Worm (Caenorhabditis elegans) whole organism, L1 larva: Measurements from ENCODE around the gene sma-9.
A peak's percentile ranks its signal among the peaks of the same experiment; 100 is the strongest.

ENCODE experiments used
- C04F5.9 ChIP-seq: sonication (generic microtip); optimal IDR thresholded peaks from 2 replicates; lab custom pipeline; 2016; ENCODE audit warnings: missing genetic modification characterization, missing compliant biosample characterization
- C34B4.2 ChIP-seq: sonication (generic microtip); optimal IDR thresholded peaks from 2 replicates; lab custom pipeline; 2017; ENCODE audit warnings: mild to moderate bottlenecking, missing genetic modification characterization, missing compliant biosample characterization
- Y116A8C.19 ChIP-seq: sonication (generic microtip); optimal IDR thresholded peaks from 2 replicates; lab custom pipeline; 2016; ENCODE audit warnings: missing compliant biosample characterization, missing genetic modification characterization, borderline replicate concordance
- alr-1 ChIP-seq: fragments of 200-800 bp; sonication (Bioruptor generic); optimal IDR thresholded peaks from 2 replicates; lab custom pipeline; 2018; ENCODE audit warnings: borderline replicate concordance, mild to moderate bottlenecking, missing genetic modification characterization, missing compliant biosample characterization
- blmp-1 ChIP-seq: fragments of 150-350 bp; optimal IDR thresholded peaks from 2 replicates; lab custom pipeline; 2014; ENCODE audit warnings: missing biosample characterization, missing genetic modification characterization
- ceh-63 ChIP-seq: fragments of 200-800 bp; sonication (Bioruptor generic); optimal IDR thresholded peaks from 2 replicates; lab custom pipeline; 2018; ENCODE audit warnings: mild to moderate bottlenecking, missing genetic modification characterization, missing compliant biosample characterization
- ceh-82 ChIP-seq, 3 experiments: fragments of 150-350 bp in 1 of 3; sonication (generic microtip) in 2 of 3; optimal IDR thresholded peaks; 2 replicates each; lab custom pipeline; 2014 to 2017; ENCODE audit warnings: missing biosample characterization in 3 of 3, missing genetic modification characterization in 3 of 3
- ceh-90 ChIP-seq: sonication (generic microtip); optimal IDR thresholded peaks from 2 replicates; lab custom pipeline; 2016; ENCODE audit warnings: missing genetic modification characterization, missing compliant biosample characterization
- ces-1 ChIP-seq: fragments of 150-350 bp; optimal IDR thresholded peaks from 2 replicates; lab custom pipeline; 2014; ENCODE audit warnings: missing biosample characterization, missing genetic modification reagents, missing genetic modification characterization
- dsc-1 ChIP-seq: sonication (generic microtip); optimal IDR thresholded peaks from 2 replicates; lab custom pipeline; 2016; ENCODE audit warnings: mild to moderate bottlenecking, missing genetic modification characterization, missing compliant biosample characterization
- efl-3 ChIP-seq: fragments of 200-800 bp; sonication (Bioruptor generic); optimal IDR thresholded peaks from 2 replicates; lab custom pipeline; 2018; ENCODE audit warnings: mild to moderate bottlenecking, missing genetic modification characterization, missing compliant biosample characterization
- egl-27 ChIP-seq, 2 experiments: fragments of 150-350 bp in 1 of 2; sonication (generic microtip); optimal IDR thresholded peaks; 3 replicates each; lab custom pipeline; 2017 to 2018; ENCODE audit warnings: missing biosample characterization in 2 of 2, missing genetic modification characterization in 2 of 2, missing genetic modification reagents in 2 of 2
- elt-2 ChIP-seq: sonication (generic microtip); optimal IDR thresholded peaks from 2 replicates; lab custom pipeline; 2016; ENCODE audit warnings: missing genetic modification characterization, mild to moderate bottlenecking, inconsistent platforms, missing compliant biosample characterization, missing genetic modification reagents
- elt-3 ChIP-seq, 6 experiments: fragments of 150-350 bp in 1 of 6; sonication (generic microtip); optimal IDR thresholded peaks; 2 replicates each; lab custom pipeline; 2017 to 2018; ENCODE audit warnings: missing biosample characterization in 6 of 6, missing genetic modification characterization in 6 of 6, inconsistent platforms in 1 of 6
- ets-5 ChIP-seq: fragments of 200-800 bp; sonication (Bioruptor generic); IDR thresholded peaks from 2 replicates; pipeline ENCODE4 v1.3.6; 2022; ENCODE audit warnings: missing genetic modification characterization, missing compliant biosample characterization
- fkh-10 ChIP-seq: sonication (generic microtip); optimal IDR thresholded peaks from 2 replicates; lab custom pipeline; 2017; ENCODE audit warnings: missing biosample characterization, missing genetic modification reagents, missing genetic modification characterization
- fos-1 ChIP-seq: fragments of 150-350 bp; optimal IDR thresholded peaks from 2 replicates; lab custom pipeline; 2014; ENCODE audit warnings: missing biosample characterization, missing genetic modification characterization
- hlh-17 ChIP-seq: fragments of 200-800 bp; sonication (Bioruptor generic); optimal IDR thresholded peaks from 2 replicates; lab custom pipeline; 2018; ENCODE audit warnings: missing genetic modification characterization, mild to moderate bottlenecking, missing compliant biosample characterization, moderate library complexity, borderline replicate concordance
- hpl-2 ChIP-seq: fragments of 150-350 bp; optimal IDR thresholded peaks from 2 replicates; lab custom pipeline; 2014; ENCODE audit warnings: missing biosample characterization, missing genetic modification reagents, missing genetic modification characterization
- isw-1 ChIP-seq: fragments of 200-800 bp; sonication (Bioruptor generic); IDR thresholded peaks from 2 replicates; pipeline ENCODE4 v1.3.6; 2022; ENCODE audit warnings: missing genetic modification characterization, missing compliant biosample characterization
- lin-14 ChIP-seq: fragments of 200-800 bp; sonication (Bioruptor generic); optimal IDR thresholded peaks from 2 replicates; lab custom pipeline; 2018; ENCODE audit warnings: mild to moderate bottlenecking, missing genetic modification characterization, moderate library complexity, missing compliant biosample characterization
- lin-15B ChIP-seq: fragments of 150-350 bp; sonication (generic microtip); optimal IDR thresholded peaks from 3 replicates; lab custom pipeline; 2014; ENCODE audit warnings: missing biosample characterization, missing genetic modification characterization
- lin-35 ChIP-seq, 2 experiments: fragments of 150-350 bp; optimal IDR thresholded peaks; 2 replicates each; lab custom pipeline; 2014; ENCODE audit warnings: missing biosample characterization in 2 of 2, missing genetic modification characterization in 2 of 2, missing genetic modification reagents in 2 of 2
- lir-3 ChIP-seq: sonication (generic microtip); optimal IDR thresholded peaks from 2 replicates; lab custom pipeline; 2016; ENCODE audit warnings: mild to moderate bottlenecking, missing genetic modification characterization, moderate library complexity, missing compliant biosample characterization; ENCODE audit not compliant: poor library complexity
- mab-9 ChIP-seq: fragments of 200-800 bp; sonication (Bioruptor generic); IDR thresholded peaks from 2 replicates; pipeline ENCODE4 v1.3.6; 2022; ENCODE audit warnings: missing genetic modification reagents, missing genetic modification characterization, missing compliant biosample characterization
- mdl-1 ChIP-seq, 2 experiments: fragments of 150-350 bp; optimal IDR thresholded peaks; 2 replicates each; lab custom pipeline; 2014 to 2017; ENCODE audit warnings: missing biosample characterization in 2 of 2, missing genetic modification characterization in 2 of 2, inconsistent platforms in 1 of 2
- mef-2 ChIP-seq: fragments of 150-350 bp; optimal IDR thresholded peaks from 2 replicates; lab custom pipeline; 2014; ENCODE audit warnings: missing biosample characterization, missing genetic modification characterization
- mep-1 ChIP-seq: fragments of 150-350 bp; optimal IDR thresholded peaks from 2 replicates; lab custom pipeline; 2014; ENCODE audit warnings: missing biosample characterization, missing genetic modification characterization
- nhr-12 ChIP-seq: sonication (generic microtip); optimal IDR thresholded peaks from 2 replicates; lab custom pipeline; 2017; ENCODE audit warnings: missing biosample characterization, missing genetic modification characterization
- nhr-237 ChIP-seq: fragments of 150-350 bp; optimal IDR thresholded peaks from 2 replicates; lab custom pipeline; 2014; ENCODE audit warnings: missing biosample characterization, missing genetic modification characterization
- nhr-28 ChIP-seq: fragments of 150-350 bp; optimal IDR thresholded peaks from 2 replicates; lab custom pipeline; 2014; ENCODE audit warnings: missing biosample characterization, missing genetic modification characterization
- nhr-47 ChIP-seq: sonication (generic microtip); optimal IDR thresholded peaks from 2 replicates; lab custom pipeline; 2016; ENCODE audit warnings: mild to moderate bottlenecking, missing genetic modification characterization, moderate library complexity, missing compliant biosample characterization
- nhr-77 ChIP-seq: fragments of 150-350 bp; optimal IDR thresholded peaks from 2 replicates; lab custom pipeline; 2014; ENCODE audit warnings: missing biosample characterization, missing genetic modification characterization
- nhr-85 ChIP-seq: sonication (generic microtip); peaks from one replicate; lab custom pipeline; 2016; ENCODE audit warnings: missing genetic modification characterization, inconsistent platforms, missing compliant biosample characterization
- nhr-90 ChIP-seq: sonication (generic microtip); optimal IDR thresholded peaks from 2 replicates; lab custom pipeline; 2016; ENCODE audit warnings: mild to moderate bottlenecking, missing genetic modification characterization, missing compliant biosample characterization; ENCODE audit not compliant: poor library complexity
- pag-3 ChIP-seq: sonication (generic microtip); optimal IDR thresholded peaks from 2 replicates; lab custom pipeline; 2017; ENCODE audit warnings: missing genetic modification characterization, mild to moderate bottlenecking, missing compliant biosample characterization, antibody characterized with exemption, borderline replicate concordance; ENCODE audit not compliant: insufficient read depth
- pax-3 ChIP-seq: fragments of 200-800 bp; sonication (Bioruptor generic); optimal IDR thresholded peaks from 2 replicates; lab custom pipeline; 2018; ENCODE audit warnings: mild to moderate bottlenecking, missing genetic modification characterization, moderate library complexity, missing compliant biosample characterization
- snu-23 ChIP-seq: sonication (generic microtip); optimal IDR thresholded peaks from 2 replicates; lab custom pipeline; 2016; ENCODE audit warnings: missing genetic modification characterization, missing compliant biosample characterization
- sox-4 ChIP-seq: sonication (generic microtip); optimal IDR thresholded peaks from 2 replicates; lab custom pipeline; 2016; ENCODE audit warnings: missing genetic modification characterization, missing compliant biosample characterization
- sptf-1 ChIP-seq: fragments of 150-350 bp; optimal IDR thresholded peaks from 2 replicates; lab custom pipeline; 2014; ENCODE audit warnings: missing biosample characterization, missing genetic modification characterization
- tbx-2 ChIP-seq: sonication (generic microtip); optimal IDR thresholded peaks from 2 replicates; lab custom pipeline; 2016; ENCODE audit warnings: missing genetic modification characterization, missing compliant biosample characterization
- tlp-1 ChIP-seq: fragments of 150-350 bp; optimal IDR thresholded peaks from 2 replicates; lab custom pipeline; 2014; ENCODE audit warnings: missing biosample characterization, missing genetic modification characterization
- unc-130 ChIP-seq: fragments of 150-350 bp; optimal IDR thresholded peaks from 2 replicates; lab custom pipeline; 2017; ENCODE audit warnings: missing biosample characterization, missing genetic modification characterization, inconsistent platforms
- unc-30 ChIP-seq: sonication (generic microtip); optimal IDR thresholded peaks from 2 replicates; lab custom pipeline; 2017; ENCODE audit warnings: missing biosample characterization, missing genetic modification characterization
- unc-62 ChIP-seq: fragments of 150-350 bp; optimal IDR thresholded peaks from 2 replicates; lab custom pipeline; 2014; ENCODE audit warnings: missing biosample characterization, missing genetic modification reagents, missing genetic modification characterization
- xbp-1 ChIP-seq: sonication (generic microtip); optimal IDR thresholded peaks from 2 replicates; lab custom pipeline; 2016; ENCODE audit warnings: missing genetic modification characterization, missing compliant biosample characterization
- zag-1 ChIP-seq: fragments of 150-350 bp; optimal IDR thresholded peaks from 2 replicates; lab custom pipeline; 2014; ENCODE audit warnings: missing biosample characterization, missing genetic modification characterization
- zip-4 ChIP-seq: fragments of 200-800 bp; sonication (Bioruptor generic); optimal IDR thresholded peaks from 2 replicates; lab custom pipeline; 2018; ENCODE audit warnings: mild to moderate bottlenecking, missing genetic modification characterization, moderate library complexity, missing compliant biosample characterization
- ztf-11 ChIP-seq, 2 experiments: sonication (generic microtip); optimal IDR thresholded peaks; 2 replicates each; lab custom pipeline; 2016 to 2017; ENCODE audit warnings: missing genetic modification characterization in 2 of 2, missing biosample characterization in 1 of 2, missing compliant biosample characterization in 1 of 2
- ztf-4 ChIP-seq: fragments of 150-350 bp; optimal IDR thresholded peaks from 2 replicates; lab custom pipeline; 2014; ENCODE audit warnings: missing biosample characterization, missing genetic modification characterization

Gene sma-9

ce11 chrX:10772165-10772584 is 3.1 kb downstream of the sma-9 start (continued):
- peak; percentile 58 for TF ChIP-seq pag-3
- no peak for TF ChIP-seq pax-3 (tag; lab: Kevin White, UChicago)

ce11 chrX:10772763-10773162 is 3.7 kb downstream of the sma-9 start:
- peak; percentile 51 for TF ChIP-seq lin-14
- TF ChIP-seq dsc-1 = peak; percentile 77
- TF ChIP-seq C04F5.9 = no peak
- peak; percentile 63 for TF ChIP-seq tbx-2 (tag; lab: Kevin White, UChicago)
- TF ChIP-seq isw-1 = no peak
- TF ChIP-seq unc-62 (GFP tag; lab: Kevin White, UChicago) = no peak
- TF ChIP-seq nhr-28 (tag; lab: Kevin White, UChicago) = no peak
- peak; percentile 93 for TF ChIP-seq nhr-85 (tag; lab: Kevin White, UChicago)
- no peak for TF ChIP-seq mef-2 (tag; lab: Kevin White, UChicago)
- TF ChIP-seq ztf-4 (tag; lab: Kevin White, UChicago) = no peak
- TF ChIP-seq nhr-12 = no peak
- no peak for TF ChIP-seq nhr-237
- no peak for TF ChIP-seq nhr-77 (tag; lab: Kevin White, UChicago)
- no peak for TF ChIP-seq ets-5 (GFP tag; lab: Robert Waterston, UW)
- TF ChIP-seq sox-4 (tag; lab: Kevin White, UChicago) = no peak
- TF ChIP-seq efl-3 (GFP tag; lab: Kevin White, UChicago) = no peak
- TF ChIP-seq lin-35 (GFP tag; optimal IDR thresholded peaks at IDR 0.05; lab: Kevin White, UChicago) = peak in 1 of 2 experiments; percentile 64
- no peak for TF ChIP-seq unc-30 (tag; lab: Kevin White, UChicago)
- no peak for TF ChIP-seq xbp-1 (tag; lab: Kevin White, UChicago)
- TF ChIP-seq zip-4 (GFP tag; lab: Kevin White, UChicago) = no peak
- no peak for TF ChIP-seq ceh-82 (tag; optimal IDR thresholded peaks at IDR 0.05; lab: Kevin White, UChicago)
- TF ChIP-seq ztf-11 (tag; optimal IDR thresholded peaks at IDR 0.05; lab: Kevin White, UChicago) = no peak
- TF ChIP-seq elt-2 (tag; lab: Kevin White, UChicago) = no peak
- TF ChIP-seq ces-1 (GFP tag; lab: Kevin White, UChicago) = no peak
- no peak for TF ChIP-seq fkh-10
- TF ChIP-seq fos-1 = no peak
- TF ChIP-seq unc-130 (tag; lab: Kevin White, UChicago) = peak; percentile 41
- no peak for TF ChIP-seq alr-1 (tag; lab: Kevin White, UChicago)
- TF ChIP-seq zag-1 = no peak
- no peak for TF ChIP-seq pax-3 (tag; lab: Kevin White, UChicago)
- peak; percentile 59 for TF ChIP-seq snu-23
- TF ChIP-seq hlh-17 (GFP tag; lab: Kevin White, UChicago) = no peak
- TF ChIP-seq ceh-63 (GFP tag; lab: Kevin White, UChicago) = no peak
- peak; percentile 25 for TF ChIP-seq nhr-47
- peak; percentile 86 for TF ChIP-seq blmp-1 (tag; lab: Kevin White, UChicago)
- no peak for TF ChIP-seq tlp-1 (tag; lab: Kevin White, UChicago)
- TF ChIP-seq Y116A8C.19 (tag; lab: Kevin White, UChicago) = no peak
- TF ChIP-seq mab-9 (GFP tag; lab: Robert Waterston, UW) = no peak
- no peak for TF ChIP-seq egl-27 (tag; optimal IDR thresholded peaks at IDR 0.05; lab: Kevin White, UChicago)
- no peak for TF ChIP-seq lin-15B (tag; lab: Kevin White, UChicago)
- peak; percentile 73 for TF ChIP-seq nhr-90
- peak in 1 of 2 experiments; percentile 33 for TF ChIP-seq mdl-1 (tag; optimal IDR thresholded peaks at IDR 0.05; lab: Kevin White, UChicago)
- TF ChIP-seq ceh-90 = no peak
- peak; percentile 42 for TF ChIP-seq lir-3
- no peak for TF ChIP-seq sptf-1 (tag; lab: Kevin White, UChicago)
- TF ChIP-seq hpl-2 (GFP tag; lab: Kevin White, UChicago) = no peak
- peak in 3 of 6 experiments; percentile 49 to 91 (median 82) for TF ChIP-seq elt-3 (tag; optimal IDR thresholded peaks at IDR 0.05; lab: Kevin White, UChicago)
- TF ChIP-seq pag-3 = no peak
- TF ChIP-seq mep-1 (tag; lab: Kevin White, UChicago) = peak; percentile 34
- TF ChIP-seq C34B4.2 (tag; lab: Kevin White, UChicago) = no peak
